Fruit fly (Drosophila melanogaster) whole organism, embryonic: Measurements from ENCODE around the gene CG13471.

ENCODE experiments used
- Atf-2 ChIP-seq: fragments of 200-800 bp; sonication (Bioruptor generic); optimal IDR thresholded peaks from 2 replicates; lab custom pipeline; 2016; ENCODE audit warnings: missing biosample characterization, missing genetic modification characterization
- Atf6 ChIP-seq: fragments of 200-800 bp; sonication (Bioruptor generic); IDR thresholded peaks from 2 replicates; pipeline ENCODE4 v1.3.6; 2022; ENCODE audit warnings: missing biosample characterization, missing genetic modification characterization
- CG1024 ChIP-seq: fragments of 200-800 bp; sonication (Bioruptor generic); IDR thresholded peaks from 2 replicates; pipeline ENCODE4 v1.3.6; 2022; ENCODE audit warnings: missing biosample characterization, missing genetic modification characterization
- CG11504 ChIP-seq: fragments of 200-800 bp; sonication (Bioruptor generic); optimal IDR thresholded peaks from 3 replicates; lab custom pipeline; 2019; ENCODE audit warnings: missing biosample characterization, mild to moderate bottlenecking, missing genetic modification characterization, moderate library complexity
- CG12299 ChIP-seq: fragments of 200-800 bp; sonication (Bioruptor generic); optimal IDR thresholded peaks from 2 replicates; lab custom pipeline; 2018; ENCODE audit warnings: missing biosample characterization, mild to moderate bottlenecking, missing genetic modification characterization
- CG1233 ChIP-seq: fragments of 200-800 bp; sonication (Bioruptor generic); optimal IDR thresholded peaks from 4 replicates; lab custom pipeline; 2018; ENCODE audit warnings: missing biosample characterization, mild to moderate bottlenecking, missing genetic modification characterization
- CG13296 ChIP-seq: fragments of 200-800 bp; sonication (Bioruptor generic); optimal IDR thresholded peaks from 3 replicates; lab custom pipeline; 2018; ENCODE audit warnings: missing biosample characterization, mild to moderate bottlenecking, missing genetic modification characterization
- CG15269 ChIP-seq: fragments of 200-800 bp; sonication (Bioruptor generic); optimal IDR thresholded peaks from 2 replicates; lab custom pipeline; 2018; ENCODE audit warnings: missing biosample characterization, mild to moderate bottlenecking, missing genetic modification characterization, moderate library complexity
- CG15696 ChIP-seq: fragments of 200-800 bp; sonication (Bioruptor generic); optimal IDR thresholded peaks from 2 replicates; lab custom pipeline; 2019; ENCODE audit warnings: missing biosample characterization, mild to moderate bottlenecking, missing genetic modification characterization, moderate library complexity
- CG17359 ChIP-seq: fragments of 200-800 bp; sonication (Bioruptor generic); optimal IDR thresholded peaks from 3 replicates; lab custom pipeline; 2018; ENCODE audit warnings: missing biosample characterization, mild to moderate bottlenecking, missing genetic modification characterization, moderate library complexity
- CG18599 ChIP-seq: fragments of 200-800 bp; sonication (Bioruptor generic); optimal IDR thresholded peaks from 3 replicates; lab custom pipeline; 2017; ENCODE audit warnings: missing biosample characterization, missing genetic modification characterization, mild to moderate bottlenecking, moderate library complexity, missing genetic modification reagents
- CG2199 ChIP-seq: fragments of 200-800 bp; sonication (Bioruptor generic); IDR thresholded peaks from 3 replicates; pipeline ENCODE4 v1.3.6; 2022; ENCODE audit warnings: missing biosample characterization, missing genetic modification characterization
- CG2678 ChIP-seq: fragments of 200-800 bp; sonication (Bioruptor generic); optimal IDR thresholded peaks from 3 replicates; lab custom pipeline; 2019; ENCODE audit warnings: missing biosample characterization, mild to moderate bottlenecking, missing genetic modification characterization, moderate library complexity
- CG34376 ChIP-seq: fragments of 200-800 bp; sonication (Bioruptor generic); optimal IDR thresholded peaks from 2 replicates; lab custom pipeline; 2018; ENCODE audit warnings: missing biosample characterization, mild to moderate bottlenecking, missing genetic modification characterization
- CG5245 ChIP-seq: fragments of 200-800 bp; sonication (Bioruptor generic); optimal IDR thresholded peaks from 3 replicates; lab custom pipeline; 2016; ENCODE audit warnings: missing biosample characterization, missing genetic modification characterization
- CG6272 ChIP-seq: fragments of 200-800 bp; sonication (Bioruptor generic); IDR thresholded peaks from 2 replicates; pipeline ENCODE4 v1.3.6; 2022; ENCODE audit warnings: missing biosample characterization, missing genetic modification characterization
- CG7928 ChIP-seq: fragments of 200-800 bp; sonication (Bioruptor generic); optimal IDR thresholded peaks from 2 replicates; lab custom pipeline; 2017; ENCODE audit warnings: missing biosample characterization, mild to moderate bottlenecking, missing genetic modification characterization
- CG8290 ChIP-seq, 3 experiments: fragments of 200-800 bp; sonication (Bioruptor generic); optimal IDR thresholded peaks; 2 replicates each; lab custom pipeline; 2016 to 2019; ENCODE audit warnings: missing biosample characterization in 3 of 3, missing genetic modification characterization in 3 of 3, mild to moderate bottlenecking in 2 of 3, moderate library complexity in 1 of 3
- CG8388 ChIP-seq: fragments of 200-800 bp; sonication (Bioruptor generic); optimal IDR thresholded peaks from 2 replicates; lab custom pipeline; 2019; ENCODE audit warnings: missing biosample characterization, mild to moderate bottlenecking, missing genetic modification characterization, moderate library complexity
- CG8765 ChIP-seq: fragments of 200-800 bp; sonication (Bioruptor generic); IDR thresholded peaks from 2 replicates; pipeline ENCODE4 v1.3.6; 2022; ENCODE audit warnings: missing biosample characterization, missing genetic modification characterization
- D19A ChIP-seq: fragments of 200-800 bp; optimal IDR thresholded peaks from 3 replicates; lab custom pipeline; 2019; ENCODE audit warnings: missing biosample characterization, mild to moderate bottlenecking, missing genetic modification characterization, moderate library complexity
- E2f2 ChIP-seq: fragments of 200-800 bp; sonication (Bioruptor generic); IDR thresholded peaks from 2 replicates; pipeline ENCODE4 v1.3.6; 2022; ENCODE audit warnings: missing biosample characterization, missing genetic modification characterization
- Hand ChIP-seq: fragments of 200-800 bp; sonication (Bioruptor generic); optimal IDR thresholded peaks from 2 replicates; lab custom pipeline; 2017; ENCODE audit warnings: mild to moderate bottlenecking, missing biosample characterization, missing genetic modification reagents, missing genetic modification characterization
- Jarid2 ChIP-seq: fragments of 200-800 bp; sonication (Bioruptor generic); optimal IDR thresholded peaks from 3 replicates; lab custom pipeline; 2017; ENCODE audit warnings: mild to moderate bottlenecking, missing biosample characterization, missing genetic modification reagents, missing genetic modification characterization
- MESR4 ChIP-seq: fragments of 200-800 bp; sonication (Bioruptor generic); optimal IDR thresholded peaks from 2 replicates; lab custom pipeline; 2018; ENCODE audit warnings: missing biosample characterization, mild to moderate bottlenecking, missing genetic modification characterization, moderate library complexity
- Mes4 ChIP-seq: fragments of 200-800 bp; sonication (Bioruptor generic); optimal IDR thresholded peaks from 2 replicates; lab custom pipeline; 2016; ENCODE audit warnings: missing biosample characterization, missing genetic modification characterization
- Neu2 ChIP-seq: fragments of 200-800 bp; sonication (Bioruptor generic); optimal IDR thresholded peaks from 3 replicates; lab custom pipeline; 2016; ENCODE audit warnings: missing biosample characterization, missing genetic modification characterization, borderline replicate concordance
- Nf-YA ChIP-seq: fragments of 200-800 bp; sonication (Bioruptor generic); IDR thresholded peaks from 2 replicates; pipeline ENCODE4 v1.3.6; 2022; ENCODE audit warnings: missing biosample characterization, missing genetic modification characterization
- Optix ChIP-seq: fragments of 200-800 bp; sonication (Bioruptor generic); IDR thresholded peaks from 3 replicates; pipeline ENCODE4 v1.3.6; 2022; ENCODE audit warnings: missing biosample characterization, missing genetic modification characterization
- Pdp1 ChIP-seq, 2 experiments: fragments of 200-800 bp; sonication (Bioruptor generic); optimal IDR thresholded peaks; 3 replicates each; lab custom pipeline; 2016; ENCODE audit warnings: missing biosample characterization in 2 of 2, missing genetic modification characterization in 2 of 2, mild to moderate bottlenecking in 1 of 2, moderate library complexity in 1 of 2
- Rfx ChIP-seq: fragments of 200-800 bp; sonication (Bioruptor generic); IDR thresholded peaks from 2 replicates; pipeline ENCODE4 v1.3.6; 2022; ENCODE audit warnings: missing biosample characterization, missing genetic modification characterization
- Sry-β ChIP-seq: fragments of 200-800 bp; sonication (Bioruptor generic); optimal IDR thresholded peaks from 2 replicates; lab custom pipeline; 2018; ENCODE audit warnings: missing biosample characterization, mild to moderate bottlenecking, missing genetic modification characterization, moderate library complexity
- Tbp ChIP-seq: fragments of >200 bp; optimal IDR thresholded peaks from 2 replicates; lab custom pipeline; 2018; ENCODE audit warnings: missing biosample characterization, missing genetic modification characterization
- Xrp1 ChIP-seq: fragments of 200-800 bp; sonication (Bioruptor generic); IDR thresholded peaks from 2 replicates; pipeline ENCODE4 v1.3.6; 2022; ENCODE audit warnings: missing biosample characterization, missing genetic modification characterization
- cad ChIP-seq: fragments of >200 bp; optimal IDR thresholded peaks from 2 replicates; lab custom pipeline; 2017; ENCODE audit warnings: missing biosample characterization, missing genetic modification characterization
- eve ChIP-seq, 2 experiments: fragments of >200 bp; optimal IDR thresholded peaks; 2 replicates each; lab custom pipeline; 2017; ENCODE audit warnings: missing biosample characterization in 2 of 2, missing genetic modification characterization in 2 of 2
- fd102C ChIP-seq: fragments of 200-800 bp; sonication (Bioruptor generic); optimal IDR thresholded peaks from 2 replicates; lab custom pipeline; 2018; ENCODE audit warnings: missing biosample characterization, mild to moderate bottlenecking, missing genetic modification characterization, moderate library complexity
- gfzf ChIP-seq: fragments of 200-800 bp; sonication (Bioruptor generic); optimal IDR thresholded peaks from 2 replicates; lab custom pipeline; 2016; ENCODE audit warnings: missing biosample characterization, mild to moderate bottlenecking, missing genetic modification characterization, moderate library complexity
- grn ChIP-seq: fragments of 200-800 bp; sonication (Bioruptor generic); optimal IDR thresholded peaks from 3 replicates; lab custom pipeline; 2017; ENCODE audit warnings: missing biosample characterization, missing genetic modification characterization
- h ChIP-seq: fragments of >200 bp; optimal IDR thresholded peaks from 2 replicates; lab custom pipeline; 2017
- oc ChIP-seq: fragments of 200-800 bp; sonication (Bioruptor generic); optimal IDR thresholded peaks from 2 replicates; lab custom pipeline; 2018; ENCODE audit warnings: missing biosample characterization, mild to moderate bottlenecking, missing genetic modification characterization, moderate library complexity
- otp ChIP-seq: fragments of 200-800 bp; sonication (Bioruptor generic); IDR thresholded peaks from 3 replicates; pipeline ENCODE4, ENCODE4 v1.3.6; 2022; ENCODE audit warnings: missing biosample characterization, missing genetic modification characterization
- prd ChIP-seq, 3 experiments: fragments of >200 bp in 2 of 3; fragments of 200-800 bp in 1 of 3; sonication (Bioruptor generic) in 1 of 3; optimal IDR thresholded peaks in 2 of 3; IDR thresholded peaks in 1 of 3; 2 replicates in 2 of 3; 3 replicates in 1 of 3; pipeline versions ENCODE4 v1.3.6 to Lab custom; 2017 to 2022; ENCODE audit warnings: missing biosample characterization in 1 of 3, missing genetic modification characterization in 1 of 3
- sd ChIP-seq: fragments of 200-800 bp; sonication (Bioruptor generic); optimal IDR thresholded peaks from 3 replicates; lab custom pipeline; 2018; ENCODE audit warnings: missing biosample characterization, mild to moderate bottlenecking, missing genetic modification characterization, moderate library complexity
- slp2 ChIP-seq: fragments of 200-800 bp; sonication (Bioruptor generic); optimal IDR thresholded peaks from 2 replicates; lab custom pipeline; 2016; ENCODE audit warnings: missing biosample characterization, missing genetic modification characterization
- so ChIP-seq: fragments of 200-800 bp; sonication (Bioruptor generic); IDR thresholded peaks from 3 replicates; pipeline ENCODE4 v1.3.6; 2022; ENCODE audit warnings: missing biosample characterization, missing genetic modification characterization
- sr ChIP-seq: fragments of 200-800 bp; sonication (Bioruptor generic); IDR thresholded peaks from 3 replicates; pipeline ENCODE4 v1.3.6; 2022; ENCODE audit warnings: missing biosample characterization, missing genetic modification characterization
- stwl ChIP-seq: fragments of 200-800 bp; sonication (Bioruptor generic); optimal IDR thresholded peaks from 3 replicates; lab custom pipeline; 2018; ENCODE audit warnings: missing biosample characterization, mild to moderate bottlenecking, missing genetic modification characterization, moderate library complexity
- sug ChIP-seq: fragments of 200-800 bp; optimal IDR thresholded peaks from 2 replicates; lab custom pipeline; 2019; ENCODE audit warnings: missing biosample characterization, mild to moderate bottlenecking, missing genetic modification characterization, moderate library complexity
- tin ChIP-seq: fragments of 200-800 bp; sonication (Bioruptor generic); optimal IDR thresholded peaks from 3 replicates; lab custom pipeline; 2016; ENCODE audit warnings: missing biosample characterization, missing genetic modification characterization
- usp ChIP-seq: fragments of >200 bp; optimal IDR thresholded peaks from 2 replicates; lab custom pipeline; 2017; ENCODE audit warnings: missing biosample characterization, missing genetic modification characterization
- z ChIP-seq: fragments of 200-800 bp; sonication (Bioruptor generic); IDR thresholded peaks from 3 replicates; pipeline ENCODE4 v1.3.6; 2022; ENCODE audit warnings: missing biosample characterization, missing genetic modification characterization

The CG13471 gene

dm6 chr3L:14712799-14713198 lies 20.5 kb downstream of the CG13471 start (continued):
- no peak for TF ChIP-seq CG11504 (tag; lab: Kevin White, UChicago)
- TF ChIP-seq MESR4 (GFP tag; lab: Kevin White, UChicago), result no peak
- TF ChIP-seq CG1233, result no peak
- TF ChIP-seq Xrp1, result no peak
- TF ChIP-seq CG2199 (GFP tag; lab: Robert Waterston, UW), result no peak
- no peak for TF ChIP-seq CG15696 (tag; lab: Kevin White, UChicago)
- no peak for TF ChIP-seq tin (GFP tag; lab: Kevin White, UChicago)
- no peak for TF ChIP-seq Jarid2
- TF ChIP-seq stwl (tag; lab: Kevin White, UChicago), result no peak
- no peak for TF ChIP-seq so (GFP tag; lab: Robert Waterston, UW)
- no peak for TF ChIP-seq oc
- no peak for TF ChIP-seq Atf6
- no peak for TF ChIP-seq cad
- TF ChIP-seq Mes4 (GFP tag; lab: Kevin White, UChicago), result no peak
- no peak for TF ChIP-seq CG8290 (GFP tag; optimal IDR thresholded peaks at IDR 0.05; lab: Kevin White, UChicago)
- TF ChIP-seq CG8290 (tag; optimal IDR thresholded peaks at IDR 0.05; lab: Kevin White, UChicago), result no peak
- TF ChIP-seq Optix (GFP tag; lab: Robert Waterston, UW), result no peak
- TF ChIP-seq CG6272 (GFP tag; lab: Robert Waterston, UW), result no peak
- TF ChIP-seq CG1024 (GFP tag; lab: Robert Waterston, UW), result no peak
- no peak for TF ChIP-seq CG7928 (GFP tag; lab: Kevin White, UChicago)
- TF ChIP-seq prd (optimal IDR thresholded peaks at IDR 0.05; lab: Kevin White, UChicago), result no peak
- no peak for TF ChIP-seq prd (GFP tag; IDR thresholded peaks at IDR 0.05; lab: Robert Waterston, UW)
- no peak for TF ChIP-seq usp (GFP tag; lab: Kevin White, UChicago)
- TF ChIP-seq D19A (tag; lab: Kevin White, UChicago), result no peak
- TF ChIP-seq E2f2, result no peak
- TF ChIP-seq eve (GFP tag; optimal IDR thresholded peaks at IDR 0.05; lab: Kevin White, UChicago), result no peak
- TF ChIP-seq sr (GFP tag; lab: Robert Waterston, UW), result no peak
- no peak for TF ChIP-seq Tbp (GFP tag; lab: Kevin White, UChicago)
- no peak for TF ChIP-seq CG18599 (GFP tag; lab: Kevin White, UChicago)
- peak in 1 of 2 experiments; percentile 39 for TF ChIP-seq Pdp1 (GFP tag; optimal IDR thresholded peaks at IDR 0.05; lab: Kevin White, UChicago)
- no peak for TF ChIP-seq slp2 (GFP tag; lab: Kevin White, UChicago)
- no peak for TF ChIP-seq CG8388
- TF ChIP-seq Atf-2, result no peak
- TF ChIP-seq gfzf, result no peak
- TF ChIP-seq CG15269 (tag; lab: Kevin White, UChicago), result no peak
- TF ChIP-seq Nf-YA (GFP tag; lab: Robert Waterston, UW), result no peak
- no peak for TF ChIP-seq z (GFP tag; lab: Robert Waterston, UW)
- TF ChIP-seq sug (tag; lab: Kevin White, UChicago), result peak; percentile 20
- TF ChIP-seq otp (GFP tag; lab: Robert Waterston, UW), result no peak
- no peak for TF ChIP-seq CG5245 (GFP tag; lab: Kevin White, UChicago)
- no peak for TF ChIP-seq h (lab: Kevin White, UChicago)
- peak; percentile 44 for TF ChIP-seq grn (GFP tag; lab: Kevin White, UChicago)
- TF ChIP-seq Rfx, result no peak
- TF ChIP-seq CG12299, result no peak
- peak; percentile 16 for TF ChIP-seq CG13296 (GFP tag; lab: Kevin White, UChicago)
- TF ChIP-seq CG17359, result no peak
- no peak for TF ChIP-seq Sry-β (GFP tag; lab: Kevin White, UChicago)
- no peak for TF ChIP-seq Hand
- peak; percentile 80 for TF ChIP-seq sd (tag; lab: Kevin White, UChicago)
- TF ChIP-seq CG34376 (GFP tag; lab: Kevin White, UChicago), result peak; percentile 29
- TF ChIP-seq fd102C, result no peak
- TF ChIP-seq CG2678, result peak; percentile 7
- TF ChIP-seq CG8765 (GFP tag; lab: Robert Waterston, UW), result no peak
- no peak for TF ChIP-seq Neu2
